Worm (Caenorhabditis elegans) whole organism, late embryonic: ENCODE data around the gene F56F11.4.

ENCODE experiments used
- ama-1 ChIP-seq: fragments of 150-350 bp; optimal IDR thresholded peaks from 2 replicates; lab custom pipeline; 2014
- elt-4 ChIP-seq: sonication (generic microtip); optimal IDR thresholded peaks from 2 replicates; lab custom pipeline; 2016; ENCODE audit warnings: missing genetic modification characterization, missing compliant biosample characterization
- gmeb-2 ChIP-seq: sonication (generic microtip); optimal IDR thresholded peaks from 2 replicates; lab custom pipeline; 2016; ENCODE audit warnings: missing genetic modification characterization, inconsistent platforms, missing compliant biosample characterization
- hlh-8 ChIP-seq: sonication (generic microtip); optimal IDR thresholded peaks from 2 replicates; lab custom pipeline; 2016; ENCODE audit warnings: missing genotype, missing genetic modification characterization, missing compliant biosample characterization
- nhr-11 ChIP-seq: fragments of 150-350 bp; optimal IDR thresholded peaks from 2 replicates; lab custom pipeline; 2014; ENCODE audit warnings: missing biosample characterization, missing genetic modification characterization
- sox-2 ChIP-seq: fragments of 200-800 bp; sonication (Bioruptor generic); IDR thresholded peaks from 2 replicates; pipeline ENCODE4 v1.3.6; 2022; ENCODE audit warnings: missing genetic modification reagents, missing genetic modification characterization, missing compliant biosample characterization

DNA sequence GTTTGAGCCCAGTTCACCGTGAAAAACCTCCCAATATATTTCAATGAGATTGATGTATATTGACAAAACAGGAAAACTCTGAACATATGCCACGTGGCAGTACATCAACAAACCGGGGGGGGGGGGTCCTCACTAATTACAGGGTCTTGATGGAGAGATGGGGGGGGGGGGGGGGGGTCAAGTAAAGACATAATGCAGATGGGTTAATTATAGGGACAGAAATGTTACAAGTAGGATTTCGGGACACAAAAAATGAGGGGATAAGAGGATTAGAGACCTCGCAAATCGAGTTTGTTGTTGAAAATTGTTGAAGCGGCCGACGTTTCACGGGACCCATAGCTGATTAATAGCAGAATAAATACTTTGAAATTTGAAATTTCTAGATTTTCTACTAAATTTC lies 56.9 kb downstream of the F56F11.4 start:
- TF ChIP-seq hlh-8 (tag; lab: Kevin White, UChicago), result no peak
- TF ChIP-seq ama-1, result no peak
- TF ChIP-seq elt-4 (tag; lab: Kevin White, UChicago), result no peak
- no peak for TF ChIP-seq gmeb-2
- no peak for TF ChIP-seq sox-2 (GFP tag; lab: Robert Waterston, UW)
- no peak for TF ChIP-seq nhr-11
